Worm (Caenorhabditis elegans) whole organism, L4 larva: ENCODE results near the gene C30F2.5.

Experiments used
- F10B5.3 ChIP-seq: sonication (generic microtip); optimal IDR thresholded peaks from 2 replicates; lab custom pipeline; 2016; ENCODE audit warnings: mild to moderate bottlenecking, missing genetic modification characterization, missing compliant biosample characterization
- F26F4.8 ChIP-seq: fragments of 200-800 bp; sonication (Bioruptor generic); conservative IDR thresholded peaks from 2 replicates; pipeline ENCODE4 v1.3.6; 2022; ENCODE audit warnings: missing genetic modification characterization, missing compliant biosample characterization
- T26A8.4 ChIP-seq: fragments of 200-800 bp; sonication (Bioruptor generic); IDR thresholded peaks from 2 replicates; pipeline ENCODE4 v1.3.6; 2022; ENCODE audit warnings: missing genetic modification characterization, missing compliant biosample characterization
- Y105C5A.15 ChIP-seq: fragments of 200-800 bp; sonication (Bioruptor generic); IDR thresholded peaks from 2 replicates; pipeline ENCODE4 v1.3.6; 2022; ENCODE audit warnings: missing genetic modification characterization, missing compliant biosample characterization
- Y48G9A.11 ChIP-seq: fragments of 200-800 bp; sonication (Bioruptor generic); IDR thresholded peaks from 2 replicates; pipeline ENCODE4 v1.3.6; 2022; ENCODE audit warnings: missing genetic modification reagents, missing genetic modification characterization, missing compliant biosample characterization
- Y5F2A.4 ChIP-seq: fragments of 200-800 bp; sonication (Bioruptor generic); optimal IDR thresholded peaks from 2 replicates; lab custom pipeline; 2018; ENCODE audit warnings: mild to moderate bottlenecking, missing genetic modification characterization, missing compliant biosample characterization
- ZK337.2 ChIP-seq: fragments of 200-800 bp; sonication (Bioruptor generic); IDR thresholded peaks from 2 replicates; pipeline ENCODE4 v1.3.6; 2022; ENCODE audit warnings: missing genetic modification reagents, missing genetic modification characterization, missing compliant biosample characterization
- ZK546.5 ChIP-seq, 2 experiments: sonication (generic microtip); optimal IDR thresholded peaks; 2 replicates each; lab custom pipeline; 2017; ENCODE audit warnings: missing biosample characterization in 2 of 2, missing genetic modification characterization in 2 of 2
- ama-1 ChIP-seq: fragments of 150-350 bp; optimal IDR thresholded peaks from 2 replicates; lab custom pipeline; 2014; ENCODE audit warnings: inconsistent platforms, mixed read lengths
- arid-1 ChIP-seq: fragments of 200-800 bp; sonication (Bioruptor generic); conservative IDR thresholded peaks from 2 replicates; pipeline ENCODE4 v1.3.6; 2022; ENCODE audit warnings: missing genetic modification reagents, missing genetic modification characterization, missing compliant biosample characterization
- attf-4 ChIP-seq: sonication (generic microtip); optimal IDR thresholded peaks from 3 replicates; lab custom pipeline; 2017; ENCODE audit warnings: missing biosample characterization, missing genetic modification characterization
- ceh-20 ChIP-seq: fragments of 200-800 bp; sonication (Bioruptor generic); IDR thresholded peaks from 2 replicates; pipeline ENCODE4 v1.3.6; 2022; ENCODE audit warnings: missing genetic modification reagents, missing genetic modification characterization, missing compliant biosample characterization
- ceh-44 ChIP-seq: fragments of 200-800 bp; sonication (Bioruptor generic); IDR thresholded peaks from 2 replicates; pipeline ENCODE4 v1.3.6; 2022; ENCODE audit warnings: missing genetic modification reagents, missing genetic modification characterization, missing compliant biosample characterization
- ceh-62 ChIP-seq: sonication (generic microtip); optimal IDR thresholded peaks from 2 replicates; lab custom pipeline; 2017; ENCODE audit warnings: missing biosample characterization, missing genetic modification characterization
- ceh-82 ChIP-seq: sonication (generic microtip); optimal IDR thresholded peaks from 2 replicates; lab custom pipeline; 2017; ENCODE audit warnings: missing biosample characterization, missing genetic modification characterization
- ctbp-1 ChIP-seq: fragments of 200-800 bp; sonication (Bioruptor generic); IDR thresholded peaks from 2 replicates; pipeline ENCODE4 v1.3.6; 2022; ENCODE audit warnings: missing genetic modification reagents, missing genetic modification characterization, missing compliant biosample characterization
- daf-16 ChIP-seq, 3 experiments: sonication (generic microtip); optimal IDR thresholded peaks; 2 replicates each; lab custom pipeline; 2016 to 2017; ENCODE audit warnings: missing genetic modification characterization in 3 of 3, missing genetic modification reagents in 3 of 3, mild to moderate bottlenecking in 2 of 3, missing compliant biosample characterization in 2 of 3, missing biosample characterization in 1 of 3, moderate library complexity in 1 of 3
- daf-19 ChIP-seq: fragments of 200-800 bp; sonication (Bioruptor generic); conservative IDR thresholded peaks from 2 replicates; pipeline ENCODE4 v1.3.6; 2022; ENCODE audit warnings: missing genetic modification characterization, missing compliant biosample characterization
- egl-43 ChIP-seq: fragments of 200-800 bp; sonication (Bioruptor generic); IDR thresholded peaks from 2 replicates; pipeline ENCODE4 v1.3.6; 2022; ENCODE audit warnings: missing genetic modification reagents, missing genetic modification characterization, missing compliant biosample characterization
- hlh-11 ChIP-seq: fragments of 200-800 bp; sonication (Bioruptor generic); optimal IDR thresholded peaks from 2 replicates; lab custom pipeline; 2018; ENCODE audit warnings: mild to moderate bottlenecking, missing genetic modification characterization, missing compliant biosample characterization
- hlh-30 ChIP-seq: sonication (generic microtip); optimal IDR thresholded peaks from 2 replicates; lab custom pipeline; 2017; ENCODE audit warnings: antibody characterized with exemption, mild to moderate bottlenecking, missing genetic modification characterization, missing compliant biosample characterization; ENCODE audit not compliant: insufficient read depth
- hmg-1.1 ChIP-seq: fragments of 200-800 bp; sonication (Bioruptor generic); IDR thresholded peaks from 2 replicates; pipeline ENCODE4 v1.3.6; 2022; ENCODE audit warnings: missing genetic modification reagents, missing genetic modification characterization, missing compliant biosample characterization
- lin-13 ChIP-seq: fragments of 150-350 bp; optimal IDR thresholded peaks from 2 replicates; lab custom pipeline; 2014; ENCODE audit warnings: missing biosample characterization, missing genetic modification reagents, missing genetic modification characterization
- lin-15B ChIP-seq: fragments of 150-350 bp; sonication (generic microtip); optimal IDR thresholded peaks from 3 replicates; lab custom pipeline; 2014; ENCODE audit warnings: missing biosample characterization, missing genetic modification characterization
- lin-39 ChIP-seq: fragments of 150-350 bp; optimal IDR thresholded peaks from 2 replicates; lab custom pipeline; 2014; ENCODE audit warnings: missing biosample characterization, missing genetic modification reagents, missing genetic modification characterization
- madf-5 ChIP-seq, 2 experiments: fragments of 200-800 bp; sonication (Bioruptor generic); IDR thresholded peaks; 2 replicates each; pipeline ENCODE4 v1.3.6; 2022; ENCODE audit warnings: missing compliant biosample characterization in 2 of 2, missing genetic modification characterization in 2 of 2
- madf-9 ChIP-seq: fragments of 200-800 bp; sonication (Bioruptor generic); conservative IDR thresholded peaks from 2 replicates; pipeline ENCODE4 v1.3.6; 2022; ENCODE audit warnings: missing genetic modification reagents, missing genetic modification characterization, missing compliant biosample characterization
- mdl-1 ChIP-seq, 2 experiments: fragments of 150-350 bp in 1 of 2; sonication (generic microtip) in 1 of 2; optimal IDR thresholded peaks; 2 replicates each; lab custom pipeline; 2014 to 2017; ENCODE audit warnings: missing biosample characterization in 2 of 2, missing genetic modification characterization in 2 of 2
- nhr-102 ChIP-seq: sonication (generic microtip); optimal IDR thresholded peaks from 2 replicates; lab custom pipeline; 2016; ENCODE audit warnings: mild to moderate bottlenecking, missing genetic modification characterization, moderate library complexity, missing compliant biosample characterization
- nhr-11 ChIP-seq: fragments of 150-350 bp; optimal IDR thresholded peaks from 2 replicates; lab custom pipeline; 2014; ENCODE audit warnings: missing biosample characterization, missing genetic modification characterization
- nhr-111 ChIP-seq: fragments of 200-800 bp; sonication (Bioruptor generic); optimal IDR thresholded peaks from 2 replicates; lab custom pipeline; 2018; ENCODE audit warnings: mild to moderate bottlenecking, missing genetic modification characterization, missing compliant biosample characterization
- nhr-28 ChIP-seq: fragments of 150-350 bp; optimal IDR thresholded peaks from 2 replicates; lab custom pipeline; 2014; ENCODE audit warnings: missing biosample characterization, missing genetic modification characterization
- nhr-41 ChIP-seq: fragments of 200-800 bp; sonication (Bioruptor generic); IDR thresholded peaks from 2 replicates; pipeline ENCODE4 v1.3.6; 2022; ENCODE audit warnings: missing genetic modification reagents, missing genetic modification characterization, missing compliant biosample characterization
- nhr-48 ChIP-seq: sonication (generic microtip); optimal IDR thresholded peaks from 2 replicates; lab custom pipeline; 2016; ENCODE audit warnings: mild to moderate bottlenecking, missing genetic modification characterization, missing compliant biosample characterization
- nhr-76 ChIP-seq: fragments of 150-350 bp; optimal IDR thresholded peaks from 2 replicates; lab custom pipeline; 2014; ENCODE audit warnings: missing biosample characterization, missing genetic modification characterization
- nhr-77 ChIP-seq: fragments of 150-350 bp; optimal IDR thresholded peaks from 2 replicates; lab custom pipeline; 2014; ENCODE audit warnings: missing biosample characterization, missing genetic modification characterization
- php-3 ChIP-seq: fragments of 200-800 bp; sonication (Bioruptor generic); IDR thresholded peaks from 2 replicates; pipeline ENCODE4 v1.3.6; 2022; ENCODE audit warnings: missing genetic modification reagents, missing genetic modification characterization, missing compliant biosample characterization
- pqm-1 ChIP-seq: sonication (generic microtip); optimal IDR thresholded peaks from 2 replicates; lab custom pipeline; 2017; ENCODE audit warnings: missing biosample characterization, missing genetic modification characterization
- sdz-12 ChIP-seq: fragments of 200-800 bp; sonication (Bioruptor generic); optimal IDR thresholded peaks from 2 replicates; lab custom pipeline; 2018; ENCODE audit warnings: mild to moderate bottlenecking, missing genetic modification characterization, missing compliant biosample characterization
- set-16 ChIP-seq: fragments of 200-800 bp; sonication (Bioruptor generic); IDR thresholded peaks from 2 replicates; pipeline ENCODE4 v1.3.6; 2022; ENCODE audit warnings: missing genetic modification reagents, missing genetic modification characterization, missing compliant biosample characterization
- snpc-1.2 ChIP-seq: fragments of 200-800 bp; sonication (Bioruptor generic); IDR thresholded peaks from 2 replicates; pipeline ENCODE4 v1.3.6; 2022; ENCODE audit warnings: missing genetic modification reagents, missing genetic modification characterization, missing compliant biosample characterization
- spr-1 ChIP-seq: sonication (generic microtip); optimal IDR thresholded peaks from 2 replicates; lab custom pipeline; 2016; ENCODE audit warnings: mild to moderate bottlenecking, missing genetic modification characterization, missing compliant biosample characterization
- unc-62 ChIP-seq, 3 experiments: fragments of 150-350 bp in 1 of 3; sonication (generic microtip); optimal IDR thresholded peaks in 2 of 3; peaks in 1 of 3; 1 replicate in 1 of 3; 2 replicates in 2 of 3; lab custom pipeline; 2014 to 2017; ENCODE audit warnings: missing biosample characterization in 3 of 3, missing genetic modification characterization in 3 of 3, missing genetic modification reagents in 3 of 3, missing genotype in 1 of 3
- ztf-7 ChIP-seq: fragments of 150-350 bp; optimal IDR thresholded peaks from 2 replicates; lab custom pipeline; 2014; ENCODE audit warnings: missing biosample characterization, missing genetic modification characterization

The C30F2.5 gene

ce11 chrX:16117176-16117575 is 22.7 kb downstream of the C30F2.5 start:
- TF ChIP-seq madf-5 (GFP tag; IDR thresholded peaks at IDR 0.05; lab: Robert Waterston, UW) (no peak), madf-9 (no peak), nhr-77 (tag; lab: Kevin White, UChicago) (no peak), ZK337.2 (GFP tag; lab: Robert Waterston, UW) (no peak), attf-4 (tag; lab: Kevin White, UChicago) (no peak), ZK546.5 (tag; optimal IDR thresholded peaks at IDR 0.05; lab: Kevin White, UChicago) (no peak), ztf-7 (no peak), nhr-102 (tag; lab: Kevin White, UChicago) (no peak), php-3 (no peak), nhr-76 (tag; lab: Kevin White, UChicago) (no peak), Y48G9A.11 (GFP tag; lab: Robert Waterston, UW) (no peak), ctbp-1 (GFP tag; lab: Robert Waterston, UW) (no peak)
- TF ChIP-seq, all 104 proteins: peak for 0

ce11 chrX:16117618-16118017 is 23.1 kb downstream of the C30F2.5 start:
- TF ChIP-seq unc-62 (GFP tag; optimal IDR thresholded peaks at IDR 0.05 in 1 of 2; lab: Kevin White, UChicago) (peak in 1 of 2 experiments; percentile 16), unc-62 (tag; optimal IDR thresholded peaks at IDR 0.05; lab: Kevin White, UChicago) (no peak), T26A8.4 (GFP tag; lab: Robert Waterston, UW) (no peak), nhr-76 (tag; lab: Kevin White, UChicago) (no peak), set-16 (peak; percentile 96), nhr-41 (GFP tag; lab: Robert Waterston, UW) (no peak), egl-43 (GFP tag; lab: Robert Waterston, UW) (peak; percentile 14; the same call in 1 of the 2 replicates), php-3 (no peak)

- TF ChIP-seq sdz-12 (GFP tag; lab: Kevin White, UChicago) = no peak
- no peak for TF ChIP-seq ceh-82 (tag; lab: Kevin White, UChicago)
- no peak for TF ChIP-seq lin-15B (tag; lab: Kevin White, UChicago)
- no peak for TF ChIP-seq nhr-76 (tag; lab: Kevin White, UChicago)
- TF ChIP-seq ZK337.2 (GFP tag; lab: Robert Waterston, UW) = no peak
- TF ChIP-seq nhr-48 = no peak
- TF ChIP-seq unc-62 (GFP tag; optimal IDR thresholded peaks at IDR 0.05 in 1 of 2; lab: Kevin White, UChicago) = no peak
- no peak for TF ChIP-seq unc-62 (tag; optimal IDR thresholded peaks at IDR 0.05; lab: Kevin White, UChicago)
- TF ChIP-seq arid-1 (GFP tag; lab: Robert Waterston, UW) = no peak
- no peak for TF ChIP-seq lin-13 (GFP tag; lab: Kevin White, UChicago)
- no peak for TF ChIP-seq ceh-44 (GFP tag; lab: Robert Waterston, UW)
- no peak for TF ChIP-seq F10B5.3 (tag; lab: Kevin White, UChicago)
- no peak for TF ChIP-seq nhr-111 (GFP tag; lab: Kevin White, UChicago)
- no peak for TF ChIP-seq F26F4.8 (GFP tag; lab: Robert Waterston, UW)
- TF ChIP-seq ztf-7 = no peak
- no peak for TF ChIP-seq Y105C5A.15 (GFP tag; lab: Robert Waterston, UW)
Observed at ce11 chrX:16122628-16123027, 28.2 kb downstream of the C30F2.5 start.

ce11 chrX:16124290-16124689 is 29.8 kb downstream of the C30F2.5 start:
- TF ChIP-seq spr-1 (tag; lab: Kevin White, UChicago) = no peak
- TF ChIP-seq unc-62 (GFP tag; optimal IDR thresholded peaks at IDR 0.05 in 1 of 2; lab: Kevin White, UChicago) = no peak
- TF ChIP-seq unc-62 (tag; optimal IDR thresholded peaks at IDR 0.05; lab: Kevin White, UChicago) = no peak
- no peak for TF ChIP-seq lin-39 (tag; lab: Kevin White, UChicago)
- TF ChIP-seq daf-19 (GFP tag; lab: Robert Waterston, UW) = no peak
- TF ChIP-seq mdl-1 (tag; optimal IDR thresholded peaks at IDR 0.05; lab: Kevin White, UChicago) = no peak
- no peak for TF ChIP-seq ceh-62 (tag; lab: Kevin White, UChicago)
- TF ChIP-seq hmg-1.1 (GFP tag; lab: Robert Waterston, UW) = no peak
- no peak for TF ChIP-seq ama-1 (lab: Kevin White, UChicago)
- TF ChIP-seq set-16 = peak; percentile 78
- no peak for TF ChIP-seq nhr-11
- TF ChIP-seq snpc-1.2 (GFP tag; lab: Robert Waterston, UW) = no peak
- 0 out of 2 replicates have a peak, but pooled peaks have one; percentile 21 for TF ChIP-seq egl-43 (GFP tag; lab: Robert Waterston, UW)
- TF ChIP-seq nhr-28 = no peak
- no peak for TF ChIP-seq nhr-102 (tag; lab: Kevin White, UChicago)
- no peak for TF ChIP-seq pqm-1 (tag; lab: Kevin White, UChicago)
- TF ChIP-seq hlh-30 (tag; lab: Kevin White, UChicago) = no peak
- no peak for TF ChIP-seq hlh-11 (tag; lab: Kevin White, UChicago)
- no peak for TF ChIP-seq ceh-20
- no peak for TF ChIP-seq ceh-44 (GFP tag; lab: Robert Waterston, UW)
- TF ChIP-seq Y5F2A.4 (GFP tag; lab: Kevin White, UChicago) = no peak
- no peak for TF ChIP-seq daf-16 (GFP tag; optimal IDR thresholded peaks at IDR 0.05; lab: Kevin White, UChicago)
- TF ChIP-seq daf-16 (tag; optimal IDR thresholded peaks at IDR 0.05; lab: Kevin White, UChicago) = peak; percentile 4
- no peak for TF ChIP-seq lin-13 (GFP tag; lab: Kevin White, UChicago)
